Fruit fly (Drosophila melanogaster) S2 (cell line): Measurements from ENCODE around the gene Rsf1.

ENCODE experiments used
- CG8478 ChIP-seq: fragments of >200 bp; optimal IDR thresholded peaks from 2 replicates; lab custom pipeline; 2018
- CTCF ChIP-seq, 2 experiments: fragments of >200 bp; optimal IDR thresholded peaks; 2 replicates each; lab custom pipeline; 2018

DNA sequence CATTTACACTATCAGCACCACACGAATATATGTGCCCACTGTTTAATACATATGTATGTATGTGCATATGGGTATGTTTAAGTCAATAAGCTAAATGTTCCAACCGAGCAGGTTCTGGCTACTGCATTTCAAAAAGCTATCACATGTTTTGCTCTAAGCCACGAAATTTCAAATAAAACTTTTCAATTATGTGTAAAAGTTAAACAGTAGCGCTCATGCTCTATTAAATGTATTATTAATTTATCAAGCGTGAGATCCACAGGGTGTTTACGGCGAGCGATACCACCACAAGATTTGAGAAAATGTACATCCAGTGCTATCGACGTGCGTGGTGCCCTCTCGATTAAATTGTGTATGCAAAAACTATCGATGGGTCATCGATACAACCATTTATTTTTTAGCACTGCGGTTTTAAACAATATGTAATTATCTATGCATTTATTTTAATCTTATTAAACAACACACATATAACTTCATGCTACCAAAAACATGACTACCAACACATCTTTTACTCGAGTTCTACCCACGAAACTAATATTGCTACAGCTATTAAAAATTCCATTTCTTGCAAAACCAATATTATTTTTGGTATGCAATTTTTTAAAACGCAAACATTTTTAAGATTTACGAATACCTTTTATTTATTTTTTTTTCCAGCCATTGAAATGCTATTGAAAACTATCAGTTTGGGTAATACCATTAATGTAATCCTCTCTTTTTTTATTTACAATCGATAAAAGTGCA, 2.4 kb downstream of the Rsf1 start, which contains the start of gene Pten:
- TF ChIP-seq CTCF (optimal IDR thresholded peaks at IDR 0.05; lab: Kevin White, UChicago): peak in 1 of 2 experiments; percentile 3
- no peak for TF ChIP-seq CG8478
